Fruit fly (Drosophila melanogaster) whole organism, embryonic: ENCODE results near the gene mib2.

Experiments
- CG10462 ChIP-seq: fragments of 200-800 bp; sonication (Bioruptor generic); optimal IDR thresholded peaks from 2 replicates; lab custom pipeline; 2016; ENCODE audit warnings: missing biosample characterization, missing genetic modification characterization
- CG11696 ChIP-seq: fragments of 200-800 bp; sonication (Bioruptor generic); IDR thresholded peaks from 2 replicates; pipeline ENCODE4 v1.3.6; 2022; ENCODE audit warnings: missing biosample characterization, missing genetic modification characterization
- CG12236 ChIP-seq: fragments of 200-800 bp; sonication (Bioruptor generic); optimal IDR thresholded peaks from 2 replicates; lab custom pipeline; 2016; ENCODE audit warnings: missing biosample characterization, missing genetic modification characterization
- CG14441 ChIP-seq: fragments of 200-800 bp; sonication (Bioruptor generic); IDR thresholded peaks from 2 replicates; pipeline ENCODE4 v1.3.6; 2022; ENCODE audit warnings: missing biosample characterization, missing genetic modification characterization
- CG15479 ChIP-seq: fragments of 200-800 bp; sonication (Bioruptor generic); optimal IDR thresholded peaks from 3 replicates; lab custom pipeline; 2019; ENCODE audit warnings: missing biosample characterization, mild to moderate bottlenecking, missing genetic modification characterization, moderate library complexity
- CG16863 ChIP-seq: fragments of 200-800 bp; sonication (Bioruptor generic); optimal IDR thresholded peaks from 3 replicates; lab custom pipeline; 2016; ENCODE audit warnings: missing biosample characterization, missing genetic modification characterization
- CG17912 ChIP-seq: fragments of 200-800 bp; sonication (Bioruptor generic); optimal IDR thresholded peaks from 2 replicates; lab custom pipeline; 2018; ENCODE audit warnings: missing biosample characterization, mild to moderate bottlenecking, missing genetic modification characterization
- CG18764 ChIP-seq: fragments of 200-800 bp; sonication (Bioruptor generic); optimal IDR thresholded peaks from 3 replicates; lab custom pipeline; 2016; ENCODE audit warnings: missing biosample characterization, missing genetic modification characterization
- CG31441 ChIP-seq: fragments of 200-800 bp; sonication (Bioruptor generic); IDR thresholded peaks from 2 replicates; pipeline ENCODE4 v1.3.6; 2022; ENCODE audit warnings: missing biosample characterization, missing genetic modification characterization
- CG33557 ChIP-seq: fragments of 200-800 bp; sonication (Bioruptor generic); optimal IDR thresholded peaks from 2 replicates; lab custom pipeline; 2019; ENCODE audit warnings: missing biosample characterization, mild to moderate bottlenecking, missing genetic modification characterization, moderate library complexity
- CG34422 ChIP-seq: fragments of 200-800 bp; sonication (Bioruptor generic); IDR thresholded peaks from 3 replicates; pipeline ENCODE4 v1.3.6; 2022; ENCODE audit warnings: missing biosample characterization, missing genetic modification characterization
- CG4424 ChIP-seq: fragments of 200-800 bp; sonication (Bioruptor generic); optimal IDR thresholded peaks from 3 replicates; lab custom pipeline; 2016; ENCODE audit warnings: missing biosample characterization, missing genetic modification characterization
- CG6791 ChIP-seq: fragments of 200-800 bp; sonication (Bioruptor generic); IDR thresholded peaks from 3 replicates; pipeline ENCODE4 v1.3.6; 2022; ENCODE audit warnings: missing biosample characterization, missing genetic modification characterization; ENCODE audit not compliant: partially characterized antibody
- CG7271 ChIP-seq: fragments of 200-800 bp; sonication (Bioruptor generic); optimal IDR thresholded peaks from 2 replicates; lab custom pipeline; 2018; ENCODE audit warnings: missing biosample characterization, mild to moderate bottlenecking, missing genetic modification characterization, moderate library complexity
- CG8765 ChIP-seq: fragments of 200-800 bp; sonication (Bioruptor generic); IDR thresholded peaks from 2 replicates; pipeline ENCODE4 v1.3.6; 2022; ENCODE audit warnings: missing biosample characterization, missing genetic modification characterization
- CG9727 ChIP-seq: fragments of 200-800 bp; sonication (Bioruptor generic); optimal IDR thresholded peaks from 3 replicates; lab custom pipeline; 2017; ENCODE audit warnings: missing biosample characterization, mild to moderate bottlenecking, missing genetic modification characterization
- CkIIα-i1 ChIP-seq: fragments of 200-800 bp; sonication (Bioruptor generic); IDR thresholded peaks from 2 replicates; pipeline ENCODE4 v1.3.6; 2022; ENCODE audit warnings: missing biosample characterization, missing genetic modification characterization
- D ChIP-seq, 2 experiments: fragments of 200-800 bp in 1 of 2; fragments of >200 bp in 1 of 2; sonication (Bioruptor generic) in 1 of 2; optimal IDR thresholded peaks; 2 replicates in 1 of 2; 3 replicates in 1 of 2; lab custom pipeline; 2017; ENCODE audit warnings: mild to moderate bottlenecking in 1 of 2, missing biosample characterization in 1 of 2, missing genetic modification characterization in 1 of 2, missing genetic modification reagents in 1 of 2
- Doc3 ChIP-seq: fragments of 200-800 bp; sonication (Bioruptor generic); IDR thresholded peaks from 3 replicates; pipeline ENCODE4 v1.3.6; 2022; ENCODE audit warnings: missing biosample characterization, missing genetic modification characterization; ENCODE audit not compliant: partially characterized antibody
- Drgx ChIP-seq: fragments of 200-800 bp; sonication (Bioruptor generic); IDR thresholded peaks from 2 replicates; pipeline ENCODE4 v1.3.6; 2022; ENCODE audit warnings: missing biosample characterization, missing genetic modification characterization
- H15 ChIP-seq: fragments of 200-800 bp; sonication (Bioruptor generic); IDR thresholded peaks from 3 replicates; pipeline ENCODE4 v1.3.6; 2022; ENCODE audit warnings: missing biosample characterization, missing genetic modification characterization
- Hey ChIP-seq: fragments of 200-800 bp; sonication (Bioruptor generic); optimal IDR thresholded peaks from 3 replicates; lab custom pipeline; 2018; ENCODE audit warnings: missing biosample characterization, mild to moderate bottlenecking, missing genetic modification characterization
- Lim3 ChIP-seq: fragments of 200-800 bp; sonication (Bioruptor generic); IDR thresholded peaks from 2 replicates; pipeline ENCODE4 v1.3.6; 2022; ENCODE audit warnings: missing biosample characterization, missing genetic modification characterization
- Myb ChIP-seq: fragments of 200-800 bp; sonication (Bioruptor generic); optimal IDR thresholded peaks from 2 replicates; lab custom pipeline; 2016; ENCODE audit warnings: missing biosample characterization, missing genetic modification characterization
- NK7.1 ChIP-seq: fragments of 200-800 bp; sonication (Bioruptor generic); optimal IDR thresholded peaks from 3 replicates; lab custom pipeline; 2016; ENCODE audit warnings: missing biosample characterization, missing genetic modification characterization
- Ssrp ChIP-seq: fragments of 200-800 bp; sonication (Bioruptor generic); optimal IDR thresholded peaks from 2 replicates; lab custom pipeline; 2018; ENCODE audit warnings: missing biosample characterization, mild to moderate bottlenecking, missing genetic modification characterization, moderate library complexity
- Trl ChIP-seq, 3 experiments: fragments of >200 bp in 2 of 3; fragments of 200-800 bp in 1 of 3; sonication (Bioruptor generic) in 1 of 3; optimal IDR thresholded peaks; 2 replicates in 1 of 3; 3 replicates in 2 of 3; lab custom pipeline; 2016 to 2017; ENCODE audit warnings: missing biosample characterization in 1 of 3, missing genetic modification characterization in 1 of 3
- aop ChIP-seq: fragments of 200-800 bp; sonication (Bioruptor generic); IDR thresholded peaks from 2 replicates; pipeline ENCODE4 v1.3.6; 2022; ENCODE audit warnings: missing biosample characterization, missing genetic modification characterization
- bbx ChIP-seq: fragments of 200-800 bp; sonication (Bioruptor generic); IDR thresholded peaks from 2 replicates; pipeline ENCODE4 v1.3.6; 2022; ENCODE audit warnings: missing biosample characterization, missing genetic modification characterization; ENCODE audit not compliant: partially characterized antibody
- bcd ChIP-seq: fragments of 200-800 bp; sonication (Bioruptor generic); optimal IDR thresholded peaks from 2 replicates; lab custom pipeline; 2017; ENCODE audit warnings: missing biosample characterization, mild to moderate bottlenecking, missing genetic modification characterization
- br ChIP-seq: fragments of >200 bp; optimal IDR thresholded peaks from 2 replicates; lab custom pipeline; 2017
- croc ChIP-seq: fragments of 200-800 bp; sonication (Bioruptor generic); conservative IDR thresholded peaks from 3 replicates; pipeline ENCODE4 v1.3.6; 2022; ENCODE audit warnings: missing biosample characterization, missing genetic modification characterization
- eyg ChIP-seq: fragments of 200-800 bp; sonication (Bioruptor generic); optimal IDR thresholded peaks from 3 replicates; lab custom pipeline; 2016; ENCODE audit warnings: missing biosample characterization, missing genetic modification characterization
- fd64A ChIP-seq: fragments of 200-800 bp; sonication (Bioruptor generic); optimal IDR thresholded peaks from 3 replicates; lab custom pipeline; 2018; ENCODE audit warnings: missing biosample characterization, mild to moderate bottlenecking, missing genetic modification characterization
- fd96Cb ChIP-seq: fragments of 200-800 bp; sonication (Bioruptor generic); optimal IDR thresholded peaks from 2 replicates; lab custom pipeline; 2018; ENCODE audit warnings: missing biosample characterization, mild to moderate bottlenecking, missing genetic modification characterization, moderate library complexity
- gce ChIP-seq: fragments of 200-800 bp; sonication (Bioruptor generic); IDR thresholded peaks from 3 replicates; pipeline ENCODE4 v1.3.6; 2022; ENCODE audit warnings: missing biosample characterization, missing genetic modification characterization
- grau ChIP-seq: fragments of 200-800 bp; optimal IDR thresholded peaks from 3 replicates; lab custom pipeline; 2019; ENCODE audit warnings: missing biosample characterization, mild to moderate bottlenecking, missing genetic modification characterization, moderate library complexity
- gsb ChIP-seq: fragments of 200-800 bp; sonication (Bioruptor generic); IDR thresholded peaks from 2 replicates; pipeline ENCODE4 v1.3.6; 2022; ENCODE audit warnings: missing biosample characterization, missing genetic modification characterization
- ind ChIP-seq: fragments of 200-800 bp; sonication (Bioruptor generic); optimal IDR thresholded peaks from 3 replicates; lab custom pipeline; 2016; ENCODE audit warnings: missing biosample characterization, missing genetic modification characterization
- lmd ChIP-seq: fragments of 200-800 bp; sonication (Bioruptor generic); IDR thresholded peaks from 2 replicates; pipeline ENCODE4 v1.3.6; 2022; ENCODE audit warnings: missing biosample characterization, missing genetic modification characterization
- nau ChIP-seq: fragments of 200-800 bp; sonication (Bioruptor generic); optimal IDR thresholded peaks from 3 replicates; lab custom pipeline; 2017; ENCODE audit warnings: missing biosample characterization, mild to moderate bottlenecking, missing genetic modification characterization, missing genetic modification reagents
- odd ChIP-seq: fragments of 200-800 bp; sonication (Bioruptor generic); optimal IDR thresholded peaks from 2 replicates; lab custom pipeline; 2017; ENCODE audit warnings: missing biosample characterization, mild to moderate bottlenecking, missing genetic modification characterization
- pho ChIP-seq: fragments of 200-800 bp; sonication (Bioruptor generic); optimal IDR thresholded peaks from 2 replicates; lab custom pipeline; 2016; ENCODE audit warnings: missing biosample characterization, missing genetic modification characterization
- pzg ChIP-seq: fragments of 200-800 bp; sonication (Bioruptor generic); optimal IDR thresholded peaks from 3 replicates; lab custom pipeline; 2018; ENCODE audit warnings: missing biosample characterization, mild to moderate bottlenecking, missing genetic modification characterization, moderate library complexity
- row ChIP-seq: fragments of 200-800 bp; sonication (Bioruptor generic); IDR thresholded peaks from 3 replicates; pipeline ENCODE4 v1.3.6; 2022; ENCODE audit warnings: missing biosample characterization, missing genetic modification characterization
- salm ChIP-seq: fragments of 200-800 bp; sonication (Bioruptor generic); optimal IDR thresholded peaks from 2 replicates; lab custom pipeline; 2018; ENCODE audit warnings: missing biosample characterization, mild to moderate bottlenecking, missing genetic modification characterization
- sd ChIP-seq: fragments of 200-800 bp; sonication (Bioruptor generic); optimal IDR thresholded peaks from 3 replicates; lab custom pipeline; 2018; ENCODE audit warnings: missing biosample characterization, mild to moderate bottlenecking, missing genetic modification characterization, moderate library complexity
- sug ChIP-seq: fragments of 200-800 bp; optimal IDR thresholded peaks from 2 replicates; lab custom pipeline; 2019; ENCODE audit warnings: missing biosample characterization, mild to moderate bottlenecking, missing genetic modification characterization, moderate library complexity
- tin ChIP-seq: fragments of 200-800 bp; sonication (Bioruptor generic); optimal IDR thresholded peaks from 3 replicates; lab custom pipeline; 2016; ENCODE audit warnings: missing biosample characterization, missing genetic modification characterization
- trem ChIP-seq: fragments of 200-800 bp; optimal IDR thresholded peaks from 3 replicates; lab custom pipeline; 2019; ENCODE audit warnings: missing biosample characterization, mild to moderate bottlenecking, missing genetic modification characterization, moderate library complexity

Gene mib2

dm6 chr2L:19051534-19052100 lies 17.4 kb downstream of the mib2 start, which contains the start of gene Rpn3 (continued):
- peak; percentile 55; the same call in 1 of the 2 replicates for TF ChIP-seq gsb (GFP tag; lab: Robert Waterston, UW)
- TF ChIP-seq salm (tag; lab: Kevin White, UChicago), result peak; percentile 68
- peak; percentile 53 for TF ChIP-seq pzg (GFP tag; lab: Kevin White, UChicago)
- peak; percentile 47; the same call in 1 of the 3 replicates for TF ChIP-seq Doc3 (GFP tag; lab: Robert Waterston, UW)
- TF ChIP-seq ind (GFP tag; lab: Kevin White, UChicago), result peak; percentile 84
- TF ChIP-seq sd (tag; lab: Kevin White, UChicago), result no peak
- TF ChIP-seq CG10462, result peak; percentile 79
- TF ChIP-seq br (lab: Kevin White, UChicago), result no peak
- TF ChIP-seq NK7.1, result peak; percentile 63
- no peak for TF ChIP-seq Trl (optimal IDR thresholded peaks at IDR 0.05; lab: Kevin White, UChicago)
- TF ChIP-seq Trl (GFP tag; optimal IDR thresholded peaks at IDR 0.05; lab: Kevin White, UChicago), result peak; percentile 81
- no peak for TF ChIP-seq D (optimal IDR thresholded peaks at IDR 0.05; lab: Kevin White, UChicago)
- TF ChIP-seq D (GFP tag; optimal IDR thresholded peaks at IDR 0.05; lab: Kevin White, UChicago), result peak; percentile 55
- peak; percentile 49; the same call in 1 of the 2 replicates for TF ChIP-seq aop (GFP tag; lab: Robert Waterston, UW)
- TF ChIP-seq Ssrp, result peak; percentile 70
- peak; percentile 52 for TF ChIP-seq croc (GFP tag; lab: Robert Waterston, UW)
- TF ChIP-seq tin (GFP tag; lab: Kevin White, UChicago), result peak; percentile 81
- peak; percentile 93 for TF ChIP-seq row (GFP tag; lab: Robert Waterston, UW)
- TF ChIP-seq CkIIα-i1, result no peak
- no peak for TF ChIP-seq Hey (tag; lab: Kevin White, UChicago)
- TF ChIP-seq CG6791 (GFP tag; lab: Robert Waterston, UW), result peak; percentile 71
- peak; percentile 82 for TF ChIP-seq CG18764
- peak; percentile 74 for TF ChIP-seq bcd (GFP tag; lab: Kevin White, UChicago)
- TF ChIP-seq Myb (GFP tag; lab: Kevin White, UChicago), result peak; percentile 73
- peak; percentile 73 for TF ChIP-seq Drgx (GFP tag; lab: Robert Waterston, UW)
- TF ChIP-seq Lim3 (GFP tag; lab: Robert Waterston, UW), result peak; percentile 94
- TF ChIP-seq eyg (GFP tag; lab: Kevin White, UChicago), result peak; percentile 55
- peak; percentile 86 for TF ChIP-seq CG14441 (GFP tag; lab: Robert Waterston, UW)
- TF ChIP-seq lmd, result peak; percentile 77
- TF ChIP-seq fd96Cb, result peak; percentile 79
- TF ChIP-seq CG4424 (GFP tag; lab: Kevin White, UChicago), result peak; percentile 90
- no peak for TF ChIP-seq CG17912 (GFP tag; lab: Kevin White, UChicago)
- TF ChIP-seq sug, result peak; percentile 66
- TF ChIP-seq CG12236 (GFP tag; lab: Kevin White, UChicago), result peak; percentile 41
- peak; percentile 82 for TF ChIP-seq pho (GFP tag; lab: Kevin White, UChicago)
- TF ChIP-seq trem (tag; lab: Kevin White, UChicago), result peak; percentile 83
- peak; percentile 79 for TF ChIP-seq CG16863 (GFP tag; lab: Kevin White, UChicago)
- 0 out of 3 replicates have a peak, but pooled peaks have one; percentile 33 for TF ChIP-seq gce (GFP tag; lab: Robert Waterston, UW)
- TF ChIP-seq CG31441 (GFP tag; lab: Robert Waterston, UW), result peak; percentile 88
- peak; percentile 74 for TF ChIP-seq CG11696
- TF ChIP-seq CG33557 (GFP tag; lab: Kevin White, UChicago), result peak; percentile 42
- no peak for TF ChIP-seq nau (GFP tag; lab: Kevin White, UChicago)
- no peak for TF ChIP-seq fd64A (GFP tag; lab: Kevin White, UChicago)
- TF ChIP-seq CG9727 (GFP tag; lab: Kevin White, UChicago), result peak; percentile 82
- no peak for TF ChIP-seq odd (GFP tag; lab: Kevin White, UChicago)
- no peak for TF ChIP-seq CG15479
- peak; percentile 63 for TF ChIP-seq CG7271 (tag; lab: Kevin White, UChicago)
- TF ChIP-seq CG34422, result peak; percentile 83
- peak; percentile 57 for TF ChIP-seq CG8765 (GFP tag; lab: Robert Waterston, UW)
- TF ChIP-seq H15 (GFP tag; lab: Robert Waterston, UW), result peak; percentile 87
- peak; percentile 54; the same call in 1 of the 2 replicates for TF ChIP-seq bbx
- peak; percentile 84 for TF ChIP-seq grau (tag; lab: Kevin White, UChicago)
